Worm (Caenorhabditis elegans): ENCODE data around the gene fkb-6.

DNA sequence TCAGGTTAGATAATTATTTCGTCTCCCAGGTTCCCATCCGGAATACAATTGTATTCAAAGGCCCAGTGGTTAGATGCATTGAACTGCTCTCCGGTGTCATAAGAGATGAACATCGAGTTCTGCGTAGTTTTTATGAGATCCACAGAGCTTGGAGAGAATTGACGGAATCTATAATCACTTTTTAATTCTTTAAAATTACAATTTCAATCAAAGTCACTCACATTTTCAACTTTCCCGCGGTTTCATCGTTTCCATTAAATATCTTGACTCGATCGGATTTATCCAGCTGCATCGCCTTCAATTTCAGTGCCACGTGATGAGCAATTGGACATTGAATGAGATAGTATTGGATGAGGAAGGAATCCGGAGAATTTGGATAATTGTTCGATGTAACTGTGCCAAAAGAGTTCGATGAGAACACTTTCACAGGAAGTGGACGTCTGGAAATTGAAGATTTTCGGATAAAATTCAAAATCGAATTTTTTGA lies 1.8 kb downstream of the fkb-6 start:
- TF ChIP-seq F13H6.1 (tag; optimal IDR thresholded peaks at IDR 0.05) (peak; percentile 52), unc-62 (GFP tag; optimal IDR thresholded peaks at IDR 0.05) (no peak), R02D3.7 (tag; optimal IDR thresholded peaks at IDR 0.05) (no peak), skn-1 (tag; optimal IDR thresholded peaks at IDR 0.05) (no peak)
